Fruit fly (Drosophila melanogaster) whole organism, adult: ENCODE data around the gene CG43750.

Experiments
- CG11617 ChIP-seq: fragments of 200-800 bp; sonication (Bioruptor generic); optimal IDR thresholded peaks from 2 replicates; lab custom pipeline; 2017; ENCODE audit warnings: mild to moderate bottlenecking, missing biosample characterization, missing genetic modification reagents, missing genetic modification characterization
- CG12768 ChIP-seq: fragments of 200-800 bp; sonication (Bioruptor generic); optimal IDR thresholded peaks from 2 replicates; lab custom pipeline; 2017; ENCODE audit warnings: missing biosample characterization, missing genetic modification characterization, mild to moderate bottlenecking, moderate library complexity, missing genetic modification reagents
- CG14711 ChIP-seq: fragments of 200-800 bp; sonication (Bioruptor generic); optimal IDR thresholded peaks from 2 replicates; lab custom pipeline; 2018; ENCODE audit warnings: missing biosample characterization, mild to moderate bottlenecking, missing genetic modification characterization, moderate library complexity
- CG1620 ChIP-seq: fragments of 200-800 bp; sonication (Bioruptor generic); optimal IDR thresholded peaks from 2 replicates; lab custom pipeline; 2016; ENCODE audit warnings: missing biosample characterization, missing genetic modification characterization
- CG33017 ChIP-seq: fragments of 200-800 bp; sonication (Bioruptor generic); optimal IDR thresholded peaks from 2 replicates; lab custom pipeline; 2018; ENCODE audit warnings: missing biosample characterization, mild to moderate bottlenecking, missing genetic modification characterization, moderate library complexity
- CG5204 ChIP-seq: fragments of 200-800 bp; sonication (Bioruptor generic); optimal IDR thresholded peaks from 2 replicates; lab custom pipeline; 2016; ENCODE audit warnings: missing biosample characterization, missing genetic modification characterization
- CG7045 ChIP-seq: fragments of 200-800 bp; sonication (Bioruptor generic); optimal IDR thresholded peaks from 2 replicates; lab custom pipeline; 2017; ENCODE audit warnings: missing biosample characterization, mild to moderate bottlenecking, missing genetic modification characterization
- CG7101 ChIP-seq: fragments of 200-800 bp; sonication (Bioruptor generic); optimal IDR thresholded peaks from 2 replicates; lab custom pipeline; 2018; ENCODE audit warnings: missing biosample characterization, mild to moderate bottlenecking, missing genetic modification characterization, moderate library complexity
- Clk ChIP-seq: fragments of 200-800 bp; sonication (Bioruptor generic); optimal IDR thresholded peaks from 2 replicates; lab custom pipeline; 2017; ENCODE audit warnings: missing biosample characterization, missing genetic modification characterization
- Crg-1 ChIP-seq: fragments of 200-800 bp; sonication (Bioruptor generic); optimal IDR thresholded peaks from 2 replicates; lab custom pipeline; 2016; ENCODE audit warnings: missing biosample characterization, missing genetic modification characterization
- Hr96 ChIP-seq: fragments of 200-800 bp; sonication (Bioruptor generic); optimal IDR thresholded peaks from 2 replicates; lab custom pipeline; 2016; ENCODE audit warnings: missing biosample characterization, missing genetic modification characterization
- Mnt ChIP-seq: fragments of 200-800 bp; sonication (Bioruptor generic); optimal IDR thresholded peaks from 2 replicates; lab custom pipeline; 2016; ENCODE audit warnings: missing biosample characterization, mild to moderate bottlenecking, missing genetic modification characterization
- bab1 ChIP-seq: fragments of 200-800 bp; sonication (Bioruptor generic); optimal IDR thresholded peaks from 3 replicates; lab custom pipeline; 2019; ENCODE audit warnings: missing biosample characterization, mild to moderate bottlenecking, missing genetic modification characterization, moderate library complexity
- cic ChIP-seq: fragments of 200-800 bp; sonication (Bioruptor generic); optimal IDR thresholded peaks from 2 replicates; lab custom pipeline; 2017; ENCODE audit warnings: missing biosample characterization, mild to moderate bottlenecking, missing genetic modification characterization, moderate library complexity
- cnc ChIP-seq, 2 experiments: fragments of >200 bp; optimal IDR thresholded peaks; 2 replicates each; lab custom pipeline; 2017
- kay ChIP-seq: fragments of 200-800 bp; sonication (Bioruptor generic); peaks from one replicate; lab custom pipeline; 2016; ENCODE audit warnings: missing biosample characterization, missing genetic modification characterization, borderline replicate concordance
- ovo ChIP-seq: fragments of 200-800 bp; sonication (Bioruptor generic); optimal IDR thresholded peaks from 2 replicates; lab custom pipeline; 2016; ENCODE audit warnings: missing biosample characterization, missing genetic modification characterization
- pad ChIP-seq: fragments of 200-800 bp; sonication (Bioruptor generic); optimal IDR thresholded peaks from 3 replicates; lab custom pipeline; 2017; ENCODE audit warnings: missing biosample characterization, missing genetic modification characterization, mild to moderate bottlenecking, moderate library complexity, missing genetic modification reagents
- tj ChIP-seq: fragments of 200-800 bp; sonication (Bioruptor generic); optimal IDR thresholded peaks from 3 replicates; lab custom pipeline; 2017; ENCODE audit warnings: missing biosample characterization, mild to moderate bottlenecking, missing genetic modification characterization, moderate library complexity
- toe ChIP-seq: fragments of 200-800 bp; sonication (Bioruptor generic); optimal IDR thresholded peaks from 2 replicates; lab custom pipeline; 2016; ENCODE audit warnings: missing biosample characterization, missing genetic modification characterization

CG43750 gene

DNA sequence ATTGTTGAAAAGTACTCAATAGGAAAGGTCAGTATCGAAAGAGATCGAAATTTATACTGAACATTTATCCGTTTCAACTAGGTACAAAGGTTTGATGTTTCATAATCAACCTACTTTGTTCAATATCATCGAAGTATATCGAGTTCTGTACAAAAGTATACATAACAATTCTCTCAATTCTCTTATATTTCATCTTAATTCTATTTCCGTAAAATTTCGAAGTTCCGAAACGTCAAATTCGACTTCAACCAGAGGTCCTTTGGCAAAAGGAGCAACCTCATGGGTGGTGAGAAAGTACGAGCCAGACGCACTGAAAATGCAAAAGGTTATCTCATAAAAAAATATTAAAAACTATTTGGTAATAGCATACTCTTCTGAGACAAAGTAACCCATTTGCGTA lies 26.1 kb upstream of the CG43750 start, which contains the start of gene CG31948:
TSS of gene CG31948 (minus strand) at position 101 of the 400 bp plus-strand sequence.
- TF ChIP-seq cic: no peak
- no peak for TF ChIP-seq Mnt
- TF ChIP-seq CG11617 (GFP tag; lab: Kevin White, UChicago): no peak
- no peak for TF ChIP-seq toe (GFP tag; lab: Kevin White, UChicago)
- no peak for TF ChIP-seq Hr96 (GFP tag; lab: Kevin White, UChicago)

DNA sequence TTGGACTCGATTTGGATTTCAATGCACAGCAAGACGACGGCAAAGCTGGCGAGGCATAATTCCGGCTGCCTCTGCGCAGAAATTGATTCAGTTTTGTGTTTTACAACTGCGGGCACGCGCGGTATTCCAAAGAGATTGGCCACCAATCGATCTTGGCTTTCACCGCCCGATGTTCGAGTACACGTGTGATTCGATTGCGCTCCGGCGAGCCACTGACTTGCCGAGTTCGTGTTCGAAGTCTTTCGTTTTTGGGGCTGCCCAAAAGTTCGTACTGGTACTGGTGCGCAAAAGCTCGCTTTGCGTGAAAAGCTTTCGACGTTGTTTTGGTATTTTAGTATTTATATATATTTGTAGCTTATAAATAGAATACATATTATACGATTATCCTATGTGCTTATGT lies 24.6 kb upstream of the CG43750 start, which contains the start of gene CG18641:
TSS of gene CG18641 (minus strand) at position 214 of the 400 bp plus-strand sequence.
- no peak for TF ChIP-seq bab1
- no peak for TF ChIP-seq CG7101
- TF ChIP-seq CG33017 (tag; lab: Kevin White, UChicago): no peak
- TF ChIP-seq Clk (GFP tag; lab: Kevin White, UChicago): no peak
- TF ChIP-seq kay (GFP tag; lab: Kevin White, UChicago): no peak
- no peak for TF ChIP-seq cic
- TF ChIP-seq Crg-1 (GFP tag; lab: Kevin White, UChicago): no peak
- no peak for TF ChIP-seq Mnt
- no peak for TF ChIP-seq tj
- no peak for TF ChIP-seq toe (GFP tag; lab: Kevin White, UChicago)
- TF ChIP-seq pad (GFP tag; lab: Kevin White, UChicago): no peak
- no peak for TF ChIP-seq CG1620
- no peak for TF ChIP-seq cnc (optimal IDR thresholded peaks at IDR 0.05; lab: Kevin White, UChicago)
- no peak for TF ChIP-seq CG12768

DNA sequence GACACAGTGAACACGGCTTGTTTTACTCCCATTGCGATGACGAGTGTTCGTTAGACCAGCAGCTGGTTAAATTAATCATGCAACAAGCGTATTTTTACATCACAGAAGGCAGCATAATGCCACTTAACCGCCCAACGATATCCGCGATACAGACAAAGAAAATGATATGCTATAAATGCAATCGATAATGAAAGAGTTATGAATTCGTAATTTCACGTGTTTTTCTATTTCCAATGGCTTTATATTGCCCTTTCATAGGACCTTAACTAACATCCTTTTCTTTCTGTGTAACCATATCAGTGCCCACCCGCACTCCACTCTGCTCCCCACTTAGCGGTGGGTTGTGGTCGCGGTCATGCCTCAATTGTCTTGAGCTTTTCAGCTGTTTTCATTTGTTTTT lies 22.6 kb upstream of the CG43750 start:
- TF ChIP-seq ovo (GFP tag; lab: Kevin White, UChicago) (no peak), bab1 (no peak), CG7101 (no peak)

DNA sequence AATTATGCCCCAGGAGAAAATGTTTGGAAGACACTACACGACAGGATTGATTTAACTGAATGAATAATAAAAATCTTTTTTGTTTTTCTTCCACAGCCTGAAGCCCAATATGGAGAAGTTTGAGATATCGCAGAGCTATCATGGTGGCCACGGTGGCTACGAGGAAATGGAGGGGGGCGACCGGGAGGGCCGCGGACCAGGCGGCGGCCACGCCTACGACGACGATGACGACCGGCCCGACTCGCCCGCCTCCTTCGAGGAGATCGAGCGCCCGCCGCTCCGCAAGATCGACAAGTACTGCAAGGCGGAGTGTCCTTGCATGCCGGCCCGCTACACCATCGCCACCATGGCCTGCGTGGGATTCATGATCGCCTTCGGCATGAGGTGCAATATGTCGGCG lies 14.1 kb upstream of the CG43750 start:
- TF ChIP-seq CG14711 (no peak), Mnt (no peak), toe (GFP tag; lab: Kevin White, UChicago) (no peak), Clk (GFP tag; lab: Kevin White, UChicago) (no peak), cnc (optimal IDR thresholded peaks at IDR 0.05; lab: Kevin White, UChicago) (no peak), cic (no peak), CG7045 (GFP tag; lab: Kevin White, UChicago) (no peak), CG7101 (no peak), tj (no peak), bab1 (no peak), kay (GFP tag; lab: Kevin White, UChicago) (no peak), Crg-1 (GFP tag; lab: Kevin White, UChicago) (no peak), CG12768 (no peak), pad (GFP tag; lab: Kevin White, UChicago) (no peak), Hr96 (GFP tag; lab: Kevin White, UChicago) (no peak), CG1620 (no peak), CG11617 (GFP tag; lab: Kevin White, UChicago) (no peak), ovo (GFP tag; lab: Kevin White, UChicago) (no peak), CG33017 (tag; lab: Kevin White, UChicago) (no peak), CG5204 (GFP tag; lab: Kevin White, UChicago) (no peak)

DNA sequence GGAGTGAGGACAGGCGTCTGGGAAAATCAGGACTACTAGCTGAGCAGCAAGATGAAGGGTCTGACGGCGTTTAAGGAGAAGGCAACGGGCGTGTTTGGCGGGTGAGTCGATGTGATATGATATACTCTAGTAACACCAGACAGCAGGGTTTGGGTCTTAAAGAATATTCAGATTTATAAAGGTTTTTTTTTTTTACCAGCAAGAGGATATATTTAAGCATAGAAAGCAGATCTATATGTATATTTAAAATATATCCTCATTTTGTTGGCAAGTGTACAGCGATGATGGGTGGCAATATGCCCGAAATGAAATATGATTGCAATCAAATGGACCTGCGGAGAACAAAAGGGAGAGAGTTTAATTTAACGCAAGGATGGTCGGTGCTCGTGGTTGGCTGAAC lies 11.7 kb upstream of the CG43750 start:
- TF ChIP-seq toe (GFP tag; lab: Kevin White, UChicago): no peak
- no peak for TF ChIP-seq Mnt
- TF ChIP-seq Hr96 (GFP tag; lab: Kevin White, UChicago): no peak
- TF ChIP-seq CG5204 (GFP tag; lab: Kevin White, UChicago): no peak
- TF ChIP-seq CG7101: no peak
- no peak for TF ChIP-seq cic
- no peak for TF ChIP-seq CG33017 (tag; lab: Kevin White, UChicago)
- TF ChIP-seq CG12768: no peak
- TF ChIP-seq tj: no peak
- TF ChIP-seq cnc (optimal IDR thresholded peaks at IDR 0.05; lab: Kevin White, UChicago): no peak
- no peak for TF ChIP-seq Clk (GFP tag; lab: Kevin White, UChicago)
- TF ChIP-seq CG1620: no peak
- no peak for TF ChIP-seq kay (GFP tag; lab: Kevin White, UChicago)
- TF ChIP-seq bab1: no peak
- no peak for TF ChIP-seq CG7045 (GFP tag; lab: Kevin White, UChicago)
- TF ChIP-seq CG14711: no peak
- no peak for TF ChIP-seq pad (GFP tag; lab: Kevin White, UChicago)
- no peak for TF ChIP-seq CG11617 (GFP tag; lab: Kevin White, UChicago)
- no peak for TF ChIP-seq ovo (GFP tag; lab: Kevin White, UChicago)

DNA sequence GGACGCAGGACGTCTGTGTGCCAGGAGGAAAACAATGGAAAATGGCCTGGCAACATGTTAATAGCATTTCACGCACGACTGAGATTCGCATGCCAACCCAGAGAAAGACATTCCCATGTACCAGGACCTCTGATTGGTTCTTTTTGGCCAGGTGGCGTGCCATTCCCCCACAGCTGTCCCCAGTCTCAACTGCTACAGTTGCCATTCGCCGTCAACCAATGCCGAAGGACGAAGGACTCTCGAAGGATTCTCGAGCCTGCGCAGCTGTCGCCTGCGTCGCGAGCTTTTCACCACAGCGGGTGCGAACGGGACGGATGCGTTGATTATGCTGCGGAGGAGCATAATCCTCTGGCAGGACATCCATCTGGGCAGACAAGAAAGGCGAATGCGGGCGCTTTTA lies 9.4 kb upstream of the CG43750 start, which contains the start of gene VGlut:
TSS of gene VGlut (plus strand) at position 399 of the 400 bp plus-strand sequence.
- TF ChIP-seq Crg-1 (GFP tag; lab: Kevin White, UChicago): no peak
- TF ChIP-seq CG14711: no peak
- TF ChIP-seq CG12768: no peak
- TF ChIP-seq CG1620: no peak

- TF ChIP-seq toe (GFP tag; lab: Kevin White, UChicago) (no peak), CG5204 (GFP tag; lab: Kevin White, UChicago) (no peak), CG33017 (tag; lab: Kevin White, UChicago) (no peak), tj (no peak), Crg-1 (GFP tag; lab: Kevin White, UChicago) (no peak), CG14711 (no peak), bab1 (no peak), CG12768 (no peak), Clk (GFP tag; lab: Kevin White, UChicago) (no peak), Mnt (no peak), Hr96 (GFP tag; lab: Kevin White, UChicago) (no peak), cnc (optimal IDR thresholded peaks at IDR 0.05; lab: Kevin White, UChicago) (no peak), cic (no peak), CG7101 (no peak), CG1620 (no peak), ovo (GFP tag; lab: Kevin White, UChicago) (no peak), CG11617 (GFP tag; lab: Kevin White, UChicago) (no peak)
Measured at dm6 chr2L:2398459-2398858, 8.0 kb upstream of the CG43750 start.
